Worm (Caenorhabditis elegans): Measurements from ENCODE around the gene srlf-30.

DNA sequence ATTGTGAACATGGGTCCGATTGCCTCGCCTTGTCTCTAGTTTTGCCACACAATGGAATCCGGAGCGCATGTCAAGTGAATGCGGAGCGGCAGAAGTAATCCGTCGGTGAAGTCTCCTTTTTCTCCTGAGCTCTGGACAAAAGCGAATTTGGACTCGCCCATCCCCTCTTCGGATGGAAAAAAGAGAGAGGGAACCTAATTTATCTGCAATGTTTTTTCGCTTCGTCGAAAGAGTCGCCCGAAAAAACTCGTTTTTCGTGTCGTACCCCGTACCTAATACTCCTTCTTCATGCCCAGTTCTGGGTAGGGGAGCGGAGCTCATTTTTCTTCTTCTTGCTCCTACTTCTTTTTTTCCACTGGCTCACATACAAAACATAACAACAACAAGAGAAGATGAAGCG is 30.0 kb upstream of the srlf-30 start:
- TF ChIP-seq unc-86 (tag; optimal IDR thresholded peaks at IDR 0.05) (no peak), C04F5.9 (tag; optimal IDR thresholded peaks at IDR 0.05) (no peak), efl-3 (GFP tag; optimal IDR thresholded peaks at IDR 0.05) (no peak), ama-1 (optimal IDR thresholded peaks at IDR 0.05) (no peak), zag-1 (tag; optimal IDR thresholded peaks at IDR 0.05) (no peak), aha-1 (tag; optimal IDR thresholded peaks at IDR 0.05) (no peak), sox-4 (tag; optimal IDR thresholded peaks at IDR 0.05) (no peak), unc-62 (GFP tag; optimal IDR thresholded peaks at IDR 0.05) (no peak), tbx-2 (tag; optimal IDR thresholded peaks at IDR 0.05) (no peak)

All from whole organism, L1 larva.